Fruit fly (Drosophila melanogaster) Kc167 (cell line): ENCODE data around the gene CG32137.

ENCODE experiments used
- Sin3A ChIP-seq: fragments of >200 bp; optimal IDR thresholded peaks from 2 replicates; lab custom pipeline; 2018; ENCODE audit warnings: missing external identifiers
- ttk ChIP-seq: sonication (Bioruptor generic); optimal IDR thresholded peaks from 2 replicates; lab custom pipeline; 2017; ENCODE audit warnings: missing external identifiers

DNA sequence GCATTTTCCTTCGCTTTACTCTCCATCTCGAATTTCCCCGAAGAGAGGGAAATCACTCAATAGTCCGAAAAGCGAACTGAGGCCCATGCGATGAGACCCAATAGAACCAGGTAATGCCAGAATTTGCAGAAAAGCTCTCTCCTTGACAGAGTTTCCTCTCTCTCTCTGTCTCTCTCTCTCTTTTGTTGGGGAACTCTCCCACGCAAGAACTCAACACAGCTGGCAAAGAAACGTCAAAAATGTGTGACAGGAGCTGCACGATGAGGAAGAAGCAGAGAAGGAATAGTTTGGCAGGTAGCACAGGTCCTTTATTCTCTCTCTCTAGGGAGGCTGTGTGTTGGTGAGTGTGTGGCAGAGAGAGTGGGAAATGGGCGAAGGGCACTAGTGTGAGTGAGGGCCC, 34.6 kb upstream of the CG32137 start:
- TF ChIP-seq ttk (lab: Kevin White, UChicago) (no peak), Sin3A (no peak)
